Worm (Caenorhabditis elegans): ENCODE measurements around the gene srxa-9.
A peak's percentile ranks its signal among the peaks of the same experiment; 100 is the strongest.

DNA sequence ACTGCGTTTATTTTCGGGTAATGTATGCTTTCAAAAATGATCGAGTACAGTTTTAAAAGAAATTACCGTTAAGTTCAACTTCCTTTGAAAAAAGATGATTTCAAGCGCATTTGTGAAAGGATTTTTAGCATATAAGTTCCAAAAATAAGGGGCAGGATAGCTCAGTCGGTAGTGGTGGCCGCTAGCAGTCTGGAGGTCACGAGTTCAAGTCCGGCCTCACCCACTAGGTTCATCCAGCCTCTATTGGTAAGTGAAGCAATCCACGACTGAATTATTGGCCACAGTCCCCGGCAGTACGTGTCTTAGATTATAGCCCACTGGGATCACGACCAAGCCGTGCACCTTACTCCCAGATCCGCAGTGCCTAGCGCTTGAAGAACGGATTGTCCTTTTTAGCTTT lies 29.8 kb upstream of the srxa-9 start:
- TF ChIP-seq F49E8.2 (tag; optimal IDR thresholded peaks at IDR 0.05; ENCODE audit: insufficient read depth) (no peak), atf-7 (tag; optimal IDR thresholded peaks at IDR 0.05) (no peak), dpl-1 (GFP tag; optimal IDR thresholded peaks at IDR 0.05) (no peak), ama-1 (optimal IDR thresholded peaks at IDR 0.05) (no peak), ama-1 (GFP tag; optimal IDR thresholded peaks at IDR 0.05) (no peak), rpc-1 (optimal IDR thresholded peaks at IDR 0.05) (peak; percentile 25), rpc-1 (tag; optimal IDR thresholded peaks at IDR 0.05) (peak; percentile 58), B0035.1 (tag; optimal IDR thresholded peaks at IDR 0.05) (no peak), egl-18 (GFP tag; IDR thresholded peaks at IDR 0.05) (no peak), ztf-26 (tag; optimal IDR thresholded peaks at IDR 0.05) (no peak), akir-1 (GFP tag; optimal IDR thresholded peaks at IDR 0.05) (no peak), lsy-27 (tag; optimal IDR thresholded peaks at IDR 0.05; ENCODE audit: borderline replicate concordance, insufficient read depth) (no peak), tbx-9 (tag; optimal IDR thresholded peaks at IDR 0.05; ENCODE audit: borderline replicate concordance) (no peak), nhr-90 (tag; optimal IDR thresholded peaks at IDR 0.05) (no peak), snpc-4 (GFP tag; optimal IDR thresholded peaks at IDR 0.05) (no peak), snpc-4 (tag; optimal IDR thresholded peaks at IDR 0.05) (no peak)

Data from whole organism, young adult.